Fruit fly (Drosophila melanogaster) whole organism, larva: ENCODE data around the gene CG16998.
"Not testable (repeated sequence)": the region's sequence is repeated elsewhere in the genome, so short reads cannot be mapped to it uniquely, and the experiment has no call there.

Experiments used
- noc ChIP-seq: fragments of 200-800 bp; sonication (Bioruptor generic); optimal IDR thresholded peaks from 3 replicates; lab custom pipeline; 2019; ENCODE audit warnings: missing biosample characterization, mild to moderate bottlenecking, missing genetic modification characterization, moderate library complexity

Gene CG16998

dm6 chr3L:7527661-7528379, 11.8 kb downstream of the CG16998 start:
- TF ChIP-seq noc (tag; lab: Kevin White, UChicago), result no peak

DNA sequence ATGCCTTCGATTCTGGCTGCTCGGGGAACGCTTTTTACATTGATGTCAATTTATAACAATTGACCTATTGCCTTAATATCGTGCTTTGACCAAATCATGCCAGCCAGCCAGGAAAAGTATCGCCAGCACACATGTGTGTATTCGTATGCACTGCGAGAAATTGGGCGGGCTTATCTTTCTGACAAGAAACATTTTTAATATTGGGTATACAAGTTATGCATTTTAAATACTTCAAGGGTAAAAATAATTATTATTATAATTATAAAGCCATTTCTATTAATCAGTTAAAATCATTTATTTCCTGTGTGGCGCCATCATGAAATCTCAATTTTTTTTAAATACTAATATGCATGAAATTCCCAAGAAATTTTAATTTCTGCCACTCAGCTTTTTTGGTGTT, 17.8 kb downstream of the CG16998 start:
- no peak for TF ChIP-seq noc (tag; lab: Kevin White, UChicago)

DNA sequence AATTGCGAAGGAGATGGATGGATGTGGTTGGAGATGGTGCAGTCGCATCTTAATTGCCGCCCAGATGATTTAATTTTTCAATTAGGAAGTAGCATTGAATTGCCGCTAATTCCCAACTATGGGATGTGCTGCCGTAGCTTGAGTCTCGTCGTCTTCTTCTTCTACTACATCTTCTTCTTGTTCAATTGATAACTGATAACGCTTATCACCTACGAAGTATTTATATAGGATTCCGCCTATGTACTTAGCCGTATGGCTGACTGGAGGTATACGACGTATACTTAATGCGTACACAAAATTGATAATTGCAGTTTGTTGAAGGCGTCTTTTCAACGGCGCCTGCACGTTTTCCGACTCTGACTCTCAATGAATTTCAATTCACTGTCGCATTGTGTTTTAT, 19.0 kb downstream of the CG16998 start:
- no peak for TF ChIP-seq noc (tag; lab: Kevin White, UChicago)

DNA sequence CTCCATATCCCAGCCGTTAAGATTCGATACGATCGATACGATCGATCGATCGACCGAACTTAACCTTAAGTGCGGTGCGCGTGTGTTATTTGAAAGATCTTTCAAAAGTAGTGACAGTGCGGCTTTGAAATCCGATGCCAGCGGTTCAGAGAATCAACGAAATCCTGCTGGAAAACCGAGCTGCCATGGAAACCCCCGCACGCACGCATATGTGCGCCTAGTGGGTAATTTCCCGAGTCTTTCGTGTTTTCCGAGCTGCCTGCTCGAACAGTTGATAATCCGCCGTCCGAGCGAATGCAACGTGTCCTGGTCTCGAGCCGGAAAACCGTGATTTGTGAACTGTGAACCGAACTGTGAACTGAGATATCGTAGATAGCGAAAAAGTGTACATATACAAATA, 20.4 kb downstream of the CG16998 start:
- no peak for TF ChIP-seq noc (tag; lab: Kevin White, UChicago)

- no peak for TF ChIP-seq noc (tag; lab: Kevin White, UChicago)
Measured at dm6 chr3L:7518351-7519102, 21.1 kb downstream of the CG16998 start, which contains the start of gene ltl. ltl (plus strand) TSS chr3L:7518997.

DNA sequence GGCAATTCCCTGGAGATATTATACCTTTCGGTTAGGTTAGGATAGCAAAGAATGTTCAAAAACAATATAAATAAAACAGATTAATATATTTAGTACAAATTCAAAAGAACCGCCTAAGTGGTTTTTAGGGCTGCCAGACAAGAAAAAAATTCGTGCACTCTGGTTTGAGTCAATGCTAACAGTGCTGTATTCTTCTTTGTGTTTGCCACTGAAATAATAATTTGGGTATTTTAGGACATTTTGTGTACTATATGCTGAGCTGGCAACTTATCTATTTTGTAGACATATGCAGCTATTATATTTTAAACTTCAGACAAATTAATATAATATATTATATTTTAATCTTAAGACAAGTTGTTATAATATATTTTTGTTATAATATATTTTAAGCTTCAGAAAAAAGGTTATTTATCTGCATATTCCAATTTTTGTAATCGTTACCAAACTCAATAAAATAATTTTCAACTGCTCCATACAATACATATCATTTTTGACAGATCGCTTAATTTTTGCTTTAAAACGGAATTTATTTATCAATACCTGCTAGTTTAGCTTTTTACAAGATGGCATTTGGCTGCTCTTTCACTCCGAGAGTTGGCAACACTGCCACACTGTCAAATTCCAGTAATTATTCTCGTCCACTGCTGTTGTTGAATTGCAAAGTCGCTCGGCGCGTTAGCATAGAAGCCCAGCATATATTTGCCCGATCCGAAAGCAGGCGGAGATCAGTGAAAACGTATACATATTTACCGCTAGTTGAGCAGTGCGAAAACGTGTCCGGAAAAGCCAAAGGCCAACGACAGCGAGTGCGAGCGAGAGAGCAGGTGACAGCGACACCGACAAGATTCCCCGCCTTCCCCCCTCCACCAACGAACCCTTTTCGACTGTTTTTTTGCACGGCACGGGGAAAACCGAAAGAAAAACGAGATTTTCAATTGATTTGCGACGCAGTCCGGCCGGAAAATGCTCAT, 28.9 kb downstream of the CG16998 start, which contains the start of gene CG7546:
TSS of gene CG7546 (plus strand) at position 573 of the 971 bp plus-strand sequence.
- peak; percentile 4 for TF ChIP-seq noc (tag; lab: Kevin White, UChicago)

DNA sequence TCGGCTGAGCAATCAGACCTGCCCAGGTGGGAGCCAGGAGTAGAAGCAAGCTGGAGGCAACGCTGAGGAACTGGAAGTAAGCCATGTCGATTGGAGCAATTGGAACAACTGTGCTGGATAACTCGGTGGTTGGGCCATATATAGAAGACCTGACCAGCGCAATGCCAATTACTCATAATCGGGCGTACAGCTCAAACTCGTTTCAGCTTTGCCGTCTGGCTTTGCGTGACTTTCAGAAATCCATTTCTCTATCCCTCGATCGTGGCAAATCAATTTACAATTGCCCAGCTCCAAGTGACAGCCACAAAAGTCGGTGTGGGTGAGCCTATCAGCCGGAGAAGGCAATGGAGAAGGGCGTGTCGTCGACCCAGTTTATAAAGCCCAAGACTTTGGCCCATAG, 33.5 kb downstream of the CG16998 start, which contains the start of gene CG7548:
TSS of gene CG7548 (minus strand) at position 101 of the 400 bp plus-strand sequence.
- TF ChIP-seq noc (tag; lab: Kevin White, UChicago), result no peak

DNA sequence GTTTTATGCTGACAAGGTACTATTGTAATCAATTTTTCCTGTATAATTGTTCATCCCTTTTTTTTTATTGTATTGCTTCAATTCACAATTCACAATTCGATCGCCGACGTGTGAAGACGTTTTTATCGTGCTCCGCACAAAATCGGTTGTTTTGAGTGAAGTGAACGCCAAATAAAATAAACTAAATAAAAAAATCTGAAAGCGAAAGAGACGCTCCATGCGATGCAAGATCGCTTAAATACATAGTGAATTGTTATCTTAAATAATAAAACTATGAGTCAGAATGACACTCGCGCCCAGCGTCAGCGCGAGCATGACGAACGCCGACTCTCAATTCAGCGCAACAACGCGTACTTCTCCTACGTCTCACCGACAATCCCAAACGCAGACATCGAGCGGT, 40.9 kb downstream of the CG16998 start, which contains the start of gene CG8539:
TSS of gene CG8539 (minus strand) at position 101 of the 400 bp plus-strand sequence.
- not testable (repeated sequence) for TF ChIP-seq noc (tag; lab: Kevin White, UChicago)

DNA sequence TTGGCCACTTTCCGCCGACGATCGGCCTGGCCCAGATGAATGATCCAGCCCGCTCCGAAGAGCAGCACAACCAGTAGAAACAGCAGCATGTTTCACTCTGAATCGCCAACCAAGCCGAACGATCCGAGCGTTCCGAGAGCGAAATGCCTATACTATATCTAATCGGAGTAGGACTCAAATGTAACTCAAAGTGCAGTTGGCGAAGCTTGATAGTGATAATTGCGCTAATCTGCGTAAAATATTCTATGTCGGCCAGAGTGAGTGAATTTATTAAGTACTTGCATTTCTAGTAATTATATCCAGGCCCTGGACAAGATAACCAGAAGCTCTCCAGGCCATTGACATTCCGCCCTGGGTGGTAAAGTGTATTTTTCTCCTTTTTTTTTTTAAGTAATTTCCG, 43.5 kb downstream of the CG16998 start, which contains the start of gene Cyp4d8:
TSS of gene Cyp4d8 (minus strand) at position 101 of the 400 bp plus-strand sequence.
- no peak for TF ChIP-seq noc (tag; lab: Kevin White, UChicago)

- TF ChIP-seq noc (tag; lab: Kevin White, UChicago), result no peak
Measured at dm6 chr3L:7491564-7491963, 48.1 kb downstream of the CG16998 start, which contains the start of gene Cyp316a1. Cyp316a1 (plus strand) TSS chr3L:7491864.
